Fruit fly (Drosophila melanogaster): ENCODE measurements around the gene Mnat9.

DNA sequence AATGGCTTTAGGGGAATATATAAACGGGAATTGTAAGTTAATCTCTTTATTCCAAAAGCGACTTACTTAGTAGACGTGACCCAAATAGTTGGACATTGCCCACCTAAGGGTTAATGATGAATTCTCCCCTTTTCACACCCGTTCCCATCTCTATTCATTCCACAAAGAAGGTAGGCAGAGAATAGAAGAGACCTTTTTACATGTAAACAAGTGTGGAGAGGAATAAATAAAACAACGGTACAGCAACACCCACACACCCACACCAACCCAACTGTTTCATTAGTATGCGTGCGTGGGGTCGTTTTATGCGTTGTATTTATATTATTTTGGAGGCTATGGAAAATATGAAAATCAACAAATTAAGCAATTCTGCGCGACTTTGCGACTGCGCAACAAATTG lies 7.9 kb downstream of the Mnat9 start:
- TF ChIP-seq Mnt (GFP tag; optimal IDR thresholded peaks at IDR 0.05) (no peak), Hr96 (GFP tag; optimal IDR thresholded peaks at IDR 0.05) (no peak), CG12768 (GFP tag; optimal IDR thresholded peaks at IDR 0.05) (no peak), CG33017 (tag; optimal IDR thresholded peaks at IDR 0.05) (no peak), cnc (optimal IDR thresholded peaks at IDR 0.05) (no peak), CG11617 (GFP tag; optimal IDR thresholded peaks at IDR 0.05) (no peak), Clk (GFP tag; optimal IDR thresholded peaks at IDR 0.05) (no peak), CG1620 (GFP tag; optimal IDR thresholded peaks at IDR 0.05) (no peak), CG5204 (GFP tag; optimal IDR thresholded peaks at IDR 0.05) (no peak)
